Worm (Caenorhabditis elegans) whole organism, L4/young adult: ENCODE measurements around the gene cpt-1.

Experiments used
- W03F9.2 ChIP-seq: fragments of 150-350 bp; optimal IDR thresholded peaks from 2 replicates; lab custom pipeline; 2014; ENCODE audit warnings: missing biosample characterization, missing genetic modification characterization
- dao-5 ChIP-seq: sonication (generic microtip); optimal IDR thresholded peaks from 2 replicates; lab custom pipeline; 2016; ENCODE audit warnings: missing genotype, missing genetic modification characterization, moderate library complexity, missing compliant biosample characterization
- him-1 ChIP-seq: sonication (generic microtip); optimal IDR thresholded peaks from 2 replicates; lab custom pipeline; 2016; ENCODE audit warnings: missing genotype, missing genetic modification reagents, missing genetic modification characterization, missing compliant biosample characterization

DNA sequence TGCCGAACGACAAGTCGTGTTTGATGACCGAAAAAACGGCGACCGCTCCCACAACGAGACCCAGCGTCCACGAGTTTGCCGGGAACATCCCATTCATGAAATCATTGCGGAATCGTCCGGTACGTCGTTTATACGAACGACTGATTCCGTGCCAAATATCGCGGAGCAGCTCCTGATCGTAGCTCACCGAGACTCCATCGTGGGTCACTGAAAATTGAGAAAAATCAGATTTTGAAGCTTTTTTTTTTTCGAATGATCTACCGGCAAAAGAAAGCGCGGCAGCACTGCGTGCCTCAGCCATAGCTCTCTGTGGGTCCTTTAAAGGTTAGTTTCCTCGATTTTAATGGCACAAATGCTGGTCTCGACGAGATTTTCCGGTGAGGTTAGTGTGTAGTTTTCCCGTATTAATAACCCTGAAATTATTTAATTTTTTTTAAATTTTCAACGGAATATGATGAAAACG, at the start of gene cpt-1:
- TF ChIP-seq W03F9.2 (no peak), him-1 (tag; lab: Kevin White, UChicago) (no peak), dao-5 (tag; lab: Kevin White, UChicago) (no peak)
